Fruit fly (Drosophila melanogaster): Measurements from ENCODE around the gene ORMDL.

Gene ORMDL

DNA sequence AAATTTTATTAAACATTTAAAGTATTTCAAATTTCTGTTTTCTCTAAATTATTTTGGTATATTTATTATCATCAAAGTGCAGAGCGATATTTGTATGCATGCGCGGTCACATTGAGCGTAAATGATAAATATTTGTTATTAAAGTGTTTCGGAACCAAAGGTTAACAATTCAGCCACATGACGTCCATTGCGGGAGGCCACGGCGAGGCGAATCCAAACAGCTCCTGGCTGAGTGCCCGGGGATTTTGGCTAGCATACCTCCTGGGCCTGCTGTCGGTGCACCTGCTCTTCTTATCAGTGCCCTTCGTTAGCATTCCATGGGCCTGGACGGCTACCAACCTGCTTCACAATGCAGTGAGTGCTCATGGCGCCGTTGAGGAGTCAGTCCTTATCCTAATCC is at the start of gene ORMDL:
ORMDL (plus strand) TSS at position 98 of the 400 bp plus-strand sequence.
- TF ChIP-seq Sin3A (optimal IDR thresholded peaks at IDR 0.05) (no peak), psq (optimal IDR thresholded peaks at IDR 0.05) (no peak), h (optimal IDR thresholded peaks at IDR 0.05) (no peak), Myc (optimal IDR thresholded peaks at IDR 0.05) (no peak), insv (optimal IDR thresholded peaks at IDR 0.05) (no peak), ttk (optimal IDR thresholded peaks at IDR 0.05) (no peak)

DNA sequence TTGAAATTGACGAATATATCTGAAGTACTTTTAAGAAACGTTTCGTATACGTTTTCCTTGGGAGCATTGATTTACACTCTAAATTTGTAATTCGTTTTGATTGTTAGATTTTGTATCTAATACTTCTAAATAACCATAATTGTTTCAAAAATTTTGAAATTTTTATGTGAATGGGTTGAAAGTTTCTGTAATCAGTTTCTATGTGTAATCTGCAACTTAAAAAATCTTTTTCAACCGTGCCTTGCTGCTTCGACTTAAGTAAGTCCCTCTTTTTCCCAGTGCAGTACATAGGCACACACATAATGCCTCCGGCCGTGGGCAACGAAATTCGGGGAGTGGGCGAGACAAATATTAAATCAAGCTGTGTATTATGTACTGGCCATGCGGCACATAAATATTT is 49.7 kb upstream of the ORMDL start:
- TF ChIP-seq Myc (optimal IDR thresholded peaks at IDR 0.05) (no peak), Sin3A (optimal IDR thresholded peaks at IDR 0.05) (no peak)

DNA sequence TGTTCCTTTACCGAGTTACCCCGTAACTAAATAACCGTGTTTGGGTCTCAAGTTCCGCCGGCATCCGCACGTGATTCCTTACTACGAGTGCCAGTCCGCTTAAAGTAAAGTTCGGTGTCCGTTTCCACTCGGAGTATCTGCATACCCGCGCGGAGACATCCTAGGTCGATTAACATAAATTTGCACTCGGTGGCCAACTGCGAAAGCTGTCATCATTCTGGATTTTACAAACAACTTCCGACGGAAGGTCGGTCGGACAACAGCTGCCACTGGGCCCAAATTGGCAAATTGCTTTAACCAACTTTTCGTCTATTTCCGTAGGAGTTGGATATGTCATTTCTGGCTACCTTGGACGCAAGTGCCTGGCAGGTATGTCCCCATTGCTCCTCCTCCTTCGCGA is 48.6 kb upstream of the ORMDL start, which contains the start of gene TfAP-2:
TfAP-2 (plus strand) TSS at position 301 of the 400 bp plus-strand sequence.
- TF ChIP-seq ttk (optimal IDR thresholded peaks at IDR 0.05) (no peak), Myc (optimal IDR thresholded peaks at IDR 0.05) (no peak), Sin3A (optimal IDR thresholded peaks at IDR 0.05) (no peak), h (optimal IDR thresholded peaks at IDR 0.05) (no peak)

DNA sequence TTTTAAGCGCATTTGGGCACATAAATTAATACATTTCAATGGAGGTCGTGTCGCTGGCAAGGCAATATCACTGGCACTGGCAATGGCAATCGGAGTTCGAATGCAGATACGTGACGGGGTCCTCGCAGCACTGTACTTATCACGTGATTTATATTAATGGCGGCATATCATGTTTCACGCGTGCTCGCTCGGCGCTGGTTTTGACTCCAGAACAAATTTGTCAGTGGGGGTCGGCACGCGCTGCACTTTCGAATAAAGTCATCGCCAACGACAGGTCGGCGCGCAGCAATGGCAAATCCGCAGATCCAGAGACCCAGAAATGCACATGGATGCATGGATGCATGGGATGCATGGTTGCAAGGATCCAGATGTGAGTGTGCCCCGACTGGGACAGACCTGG is 43.9 kb upstream of the ORMDL start:
- TF ChIP-seq Sin3A (optimal IDR thresholded peaks at IDR 0.05) (no peak), insv (optimal IDR thresholded peaks at IDR 0.05) (no peak), h (optimal IDR thresholded peaks at IDR 0.05) (no peak), Myc (optimal IDR thresholded peaks at IDR 0.05) (no peak), ttk (optimal IDR thresholded peaks at IDR 0.05) (no peak), psq (optimal IDR thresholded peaks at IDR 0.05) (no peak)

DNA sequence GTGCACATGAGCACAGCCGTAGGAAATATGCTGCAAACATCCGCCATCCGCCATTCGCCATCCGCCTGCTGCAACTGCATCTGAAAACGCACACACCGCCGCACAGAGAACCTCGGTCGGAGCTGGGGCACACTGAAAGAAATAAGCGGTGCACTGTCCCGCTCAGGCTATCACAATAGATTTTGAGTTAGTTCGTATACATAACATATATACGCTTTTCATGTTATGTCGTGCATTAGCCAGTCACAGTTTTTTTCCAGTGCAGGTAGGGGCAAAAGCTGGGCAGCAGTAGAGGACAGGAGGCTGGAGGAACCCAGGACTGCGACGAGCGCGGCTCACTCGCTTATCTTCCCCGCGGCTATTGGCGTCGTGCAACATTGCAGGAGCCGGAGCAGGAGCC is 40.7 kb upstream of the ORMDL start:
- TF ChIP-seq Myc (optimal IDR thresholded peaks at IDR 0.05), result no peak
- no peak for TF ChIP-seq insv (optimal IDR thresholded peaks at IDR 0.05)
- no peak for TF ChIP-seq ttk (optimal IDR thresholded peaks at IDR 0.05)
- no peak for TF ChIP-seq psq (optimal IDR thresholded peaks at IDR 0.05)
- TF ChIP-seq Sin3A (optimal IDR thresholded peaks at IDR 0.05), result no peak
- no peak for TF ChIP-seq h (optimal IDR thresholded peaks at IDR 0.05)

DNA sequence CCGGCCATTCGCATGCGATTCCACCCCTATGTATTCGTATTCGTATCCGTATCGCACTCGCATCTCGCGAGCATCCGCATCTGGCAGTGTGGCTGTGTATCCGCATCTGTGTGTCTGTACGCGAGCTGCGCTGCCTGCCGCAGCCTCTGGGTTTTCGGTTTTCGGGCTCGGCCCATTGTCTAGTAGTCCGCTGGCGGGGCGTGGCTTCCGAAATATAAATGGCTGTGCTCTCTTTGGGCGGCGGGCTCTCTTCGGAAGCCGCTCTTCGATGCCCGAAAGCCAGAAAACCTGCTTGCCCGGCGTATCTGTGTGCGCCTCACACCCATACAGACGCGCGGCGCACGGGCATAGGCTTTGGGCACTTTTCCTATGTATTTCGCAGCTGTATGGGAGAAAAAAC is 36.8 kb upstream of the ORMDL start:
- TF ChIP-seq Myc (optimal IDR thresholded peaks at IDR 0.05) (no peak), psq (optimal IDR thresholded peaks at IDR 0.05) (no peak), insv (optimal IDR thresholded peaks at IDR 0.05) (no peak), h (optimal IDR thresholded peaks at IDR 0.05) (no peak), ttk (optimal IDR thresholded peaks at IDR 0.05) (no peak)

DNA sequence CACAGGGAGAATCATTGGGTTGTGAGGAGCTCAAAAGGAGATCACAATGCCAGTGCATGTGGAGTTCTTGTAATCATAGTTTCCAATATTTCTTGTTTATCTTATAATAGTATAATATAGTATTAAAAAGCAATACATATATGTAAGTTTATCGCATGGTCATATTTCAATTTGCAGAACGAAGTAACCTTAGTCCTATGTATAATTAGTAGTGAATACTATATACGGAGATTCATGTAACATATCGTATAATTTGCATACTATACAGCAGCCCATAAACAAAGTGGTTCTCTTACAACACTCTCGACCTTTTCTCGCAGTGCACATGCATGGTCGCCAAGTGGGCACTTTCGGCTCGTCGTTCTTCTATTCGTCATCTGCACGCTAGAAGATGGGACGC is 32.8 kb upstream of the ORMDL start:
- no peak for TF ChIP-seq h (optimal IDR thresholded peaks at IDR 0.05)
- TF ChIP-seq Myc (optimal IDR thresholded peaks at IDR 0.05), result no peak
- no peak for TF ChIP-seq ttk (optimal IDR thresholded peaks at IDR 0.05)
- TF ChIP-seq insv (optimal IDR thresholded peaks at IDR 0.05), result no peak
- TF ChIP-seq psq (optimal IDR thresholded peaks at IDR 0.05), result no peak
- TF ChIP-seq Sin3A (optimal IDR thresholded peaks at IDR 0.05), result no peak

DNA sequence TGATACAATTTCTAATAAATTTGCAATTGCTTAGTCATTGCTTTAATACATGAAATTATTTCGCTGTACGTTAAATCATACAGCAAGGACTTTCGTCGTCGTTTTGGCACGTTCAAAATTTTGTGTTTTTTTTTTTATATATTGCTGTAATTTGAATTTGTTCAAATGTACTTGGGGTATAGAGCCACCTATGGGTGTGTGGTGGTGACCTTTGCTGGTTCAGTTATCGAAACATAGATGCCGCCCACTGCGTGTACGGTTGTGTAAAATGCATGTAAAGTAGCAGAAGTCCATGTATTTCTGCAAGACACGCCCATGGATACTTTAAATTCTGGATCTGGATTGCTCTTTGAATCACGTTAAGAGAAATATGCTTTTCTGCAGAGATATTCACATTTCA is 30.8 kb upstream of the ORMDL start:
- TF ChIP-seq psq (optimal IDR thresholded peaks at IDR 0.05) (no peak), insv (optimal IDR thresholded peaks at IDR 0.05) (no peak)

DNA sequence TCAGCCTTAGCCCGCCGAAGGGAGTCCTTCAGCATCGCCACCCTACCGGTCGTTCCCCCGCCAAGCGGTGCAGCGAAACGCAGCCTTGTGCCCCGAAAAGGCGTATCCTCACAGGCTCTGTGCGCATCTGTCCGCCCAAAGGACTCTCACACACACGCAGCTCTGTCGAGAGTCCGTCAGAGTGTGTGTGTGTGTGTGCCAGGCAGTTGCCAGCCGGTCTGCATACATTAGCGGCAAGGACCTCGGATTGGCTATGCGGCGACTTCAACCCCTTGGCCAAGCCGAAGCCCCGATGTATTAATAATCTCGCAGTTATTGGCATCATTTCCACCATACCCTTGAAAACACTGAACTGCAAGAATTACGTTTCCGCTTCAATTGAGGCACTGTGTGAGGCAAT is 24.6 kb upstream of the ORMDL start:
- TF ChIP-seq h (optimal IDR thresholded peaks at IDR 0.05), result no peak
- no peak for TF ChIP-seq ttk (optimal IDR thresholded peaks at IDR 0.05)
- TF ChIP-seq insv (optimal IDR thresholded peaks at IDR 0.05), result no peak
- no peak for TF ChIP-seq Myc (optimal IDR thresholded peaks at IDR 0.05)
- no peak for TF ChIP-seq Sin3A (optimal IDR thresholded peaks at IDR 0.05)
- TF ChIP-seq psq (optimal IDR thresholded peaks at IDR 0.05), result no peak

DNA sequence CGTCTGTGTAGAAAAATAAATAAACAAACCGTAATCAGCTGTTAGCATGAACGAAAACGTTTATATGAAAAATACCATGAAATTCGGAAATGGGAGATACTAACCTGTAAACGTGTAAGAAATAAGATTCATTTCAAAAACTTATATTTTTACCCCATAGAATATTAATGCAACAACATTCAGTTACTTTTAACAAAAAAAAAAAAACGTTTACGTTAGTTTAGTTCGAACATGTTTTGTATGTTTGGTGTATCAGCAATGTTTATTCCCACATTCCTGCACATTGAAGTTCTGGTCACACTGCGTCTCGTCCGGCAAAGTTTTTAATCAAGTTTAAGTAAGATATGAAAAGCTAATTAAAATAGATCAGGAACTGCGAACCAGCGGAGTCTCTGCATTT is 17.8 kb upstream of the ORMDL start, which contains the start of the genes S1P and CG11307:
S1P (minus strand) TSS at position 23 of the 400 bp plus-strand sequence.
CG11307 (plus strand) TSS at position 270 of the 400 bp plus-strand sequence.
- no peak for TF ChIP-seq Sin3A (optimal IDR thresholded peaks at IDR 0.05)
- TF ChIP-seq ttk (optimal IDR thresholded peaks at IDR 0.05), result no peak
- TF ChIP-seq h (optimal IDR thresholded peaks at IDR 0.05), result no peak
- TF ChIP-seq Myc (optimal IDR thresholded peaks at IDR 0.05), result no peak
- TF ChIP-seq insv (optimal IDR thresholded peaks at IDR 0.05), result no peak
- no peak for TF ChIP-seq psq (optimal IDR thresholded peaks at IDR 0.05)

DNA sequence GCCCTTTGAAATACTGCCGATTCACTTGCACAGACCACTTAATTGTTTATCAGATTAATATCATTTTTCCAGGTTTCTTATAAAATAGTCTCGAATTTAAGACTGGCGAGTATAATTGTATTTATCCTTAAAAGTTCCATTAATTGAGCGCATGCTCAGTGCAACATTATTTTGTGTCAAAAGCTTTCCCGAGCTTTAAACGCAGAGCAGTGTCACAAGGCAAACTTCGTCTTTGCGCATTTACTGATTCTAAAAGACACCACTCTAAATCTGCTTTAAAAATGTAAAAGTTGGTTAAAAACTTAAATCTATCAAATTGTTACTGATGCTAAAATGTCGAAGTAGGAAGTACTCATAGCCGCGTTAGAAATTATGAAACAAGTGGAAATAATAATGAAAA is 9.6 kb upstream of the ORMDL start, which contains the start of the genes CG7166 and Alg11:
CG7166 (minus strand) TSS at position 101 of the 400 bp plus-strand sequence.
Alg11 (plus strand) TSS at position 260 of the 400 bp plus-strand sequence.
- TF ChIP-seq h (optimal IDR thresholded peaks at IDR 0.05) (no peak), ttk (optimal IDR thresholded peaks at IDR 0.05) (no peak), psq (optimal IDR thresholded peaks at IDR 0.05) (no peak), Sin3A (optimal IDR thresholded peaks at IDR 0.05) (no peak), Myc (optimal IDR thresholded peaks at IDR 0.05) (no peak), insv (optimal IDR thresholded peaks at IDR 0.05) (no peak)

DNA sequence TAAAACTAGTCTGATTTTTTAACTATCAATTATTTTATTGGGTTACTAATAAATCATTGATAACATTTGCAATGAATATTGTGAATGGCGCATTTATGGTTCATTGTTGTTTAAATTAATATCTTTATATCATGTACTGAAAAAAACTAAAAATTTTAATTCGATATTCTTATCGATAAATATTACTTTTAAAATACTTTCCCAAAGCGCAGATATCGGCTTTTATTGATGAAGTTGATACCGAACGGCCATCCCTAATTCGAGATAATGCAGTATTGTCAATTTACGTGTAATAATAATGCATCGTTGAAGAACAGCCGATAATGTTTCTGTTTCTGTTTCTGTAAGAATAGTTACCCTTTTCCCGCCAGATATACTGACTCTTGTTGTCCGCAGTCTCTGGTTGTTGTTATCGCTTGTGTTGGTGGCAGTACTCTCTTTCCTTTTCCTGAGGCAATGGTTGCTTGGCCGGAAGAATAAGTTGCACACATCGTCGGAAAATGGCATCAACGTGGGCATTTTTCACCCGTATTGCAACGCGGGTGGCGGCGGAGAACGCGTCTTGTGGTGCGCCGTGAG is 9.0 kb upstream of the ORMDL start:
- TF ChIP-seq Myc (optimal IDR thresholded peaks at IDR 0.05) (no peak), h (optimal IDR thresholded peaks at IDR 0.05) (no peak), psq (optimal IDR thresholded peaks at IDR 0.05) (no peak), ttk (optimal IDR thresholded peaks at IDR 0.05) (no peak), Sin3A (optimal IDR thresholded peaks at IDR 0.05) (no peak), insv (optimal IDR thresholded peaks at IDR 0.05) (no peak)

DNA sequence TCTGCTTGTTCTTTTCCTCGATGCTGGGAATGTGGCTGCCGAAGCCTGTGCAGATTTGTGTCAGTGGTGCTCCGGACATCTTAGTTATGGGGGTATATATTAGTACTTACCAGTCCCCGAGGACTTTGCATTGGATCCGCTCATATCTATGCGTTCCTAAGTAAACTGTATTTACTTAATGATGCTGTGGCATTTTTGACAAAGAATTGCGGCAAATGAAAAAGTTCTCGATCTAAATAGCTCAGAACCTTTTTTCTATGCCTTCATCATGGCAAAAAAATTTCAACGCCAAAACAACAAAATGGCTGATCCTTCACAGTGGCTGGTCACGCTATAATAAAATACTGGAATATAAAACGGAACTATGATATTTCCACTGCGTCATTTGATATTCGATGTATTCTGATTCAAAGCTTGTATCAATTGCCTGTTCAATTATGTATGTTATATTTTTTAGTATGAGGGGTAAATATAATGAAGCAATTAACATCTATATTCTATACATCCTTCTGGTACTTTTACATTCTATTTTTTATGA is 884 bp upstream of the ORMDL start, which contains the start of gene MED1:
MED1 (minus strand) TSS at position 295 of the 538 bp plus-strand sequence.
- no peak for TF ChIP-seq psq (optimal IDR thresholded peaks at IDR 0.05)
- no peak for TF ChIP-seq Myc (optimal IDR thresholded peaks at IDR 0.05)
- no peak for TF ChIP-seq h (optimal IDR thresholded peaks at IDR 0.05)
- no peak for TF ChIP-seq insv (optimal IDR thresholded peaks at IDR 0.05)
- TF ChIP-seq Sin3A (optimal IDR thresholded peaks at IDR 0.05), result no peak
- no peak for TF ChIP-seq ttk (optimal IDR thresholded peaks at IDR 0.05)
